Fruit fly (Drosophila melanogaster) whole organism, embryonic: ENCODE measurements around the gene cindr.

Experiments
- CG10366 ChIP-seq: fragments of 200-800 bp; sonication (Bioruptor generic); IDR thresholded peaks from 2 replicates; pipeline ENCODE4 v1.3.6; 2022; ENCODE audit warnings: missing biosample characterization, missing genetic modification characterization
- CG10979 ChIP-seq: fragments of 200-800 bp; sonication (Bioruptor generic); optimal IDR thresholded peaks from 2 replicates; lab custom pipeline; 2018; ENCODE audit warnings: missing biosample characterization, mild to moderate bottlenecking, missing genetic modification characterization, moderate library complexity
- CG14014 ChIP-seq: fragments of 200-800 bp; sonication (Bioruptor generic); IDR thresholded peaks from 2 replicates; pipeline ENCODE4 v1.3.6; 2022; ENCODE audit warnings: missing biosample characterization, missing genetic modification characterization
- CG1603 ChIP-seq: fragments of 200-800 bp; sonication (Bioruptor generic); optimal IDR thresholded peaks from 2 replicates; lab custom pipeline; 2019; ENCODE audit warnings: missing biosample characterization, mild to moderate bottlenecking, missing genetic modification characterization, moderate library complexity
- CG1647 ChIP-seq: fragments of 200-800 bp; sonication (Bioruptor generic); optimal IDR thresholded peaks from 3 replicates; lab custom pipeline; 2016; ENCODE audit warnings: missing biosample characterization, missing genetic modification characterization
- CG17328 ChIP-seq: fragments of 200-800 bp; sonication (Bioruptor generic); IDR thresholded peaks from 2 replicates; pipeline ENCODE4 v1.3.6; 2022; ENCODE audit warnings: missing biosample characterization, missing genetic modification characterization
- CG17612 ChIP-seq: fragments of 200-800 bp; sonication (Bioruptor generic); IDR thresholded peaks from 2 replicates; pipeline ENCODE4 v1.3.6; 2022; ENCODE audit warnings: missing biosample characterization, missing genetic modification characterization
- CG17802 ChIP-seq: fragments of 200-800 bp; sonication (Bioruptor generic); optimal IDR thresholded peaks from 2 replicates; lab custom pipeline; 2018; ENCODE audit warnings: missing biosample characterization, mild to moderate bottlenecking, missing genetic modification characterization, moderate library complexity
- CG31224 ChIP-seq: fragments of 200-800 bp; sonication (Bioruptor generic); IDR thresholded peaks from 2 replicates; pipeline ENCODE4 v1.3.6; 2022; ENCODE audit warnings: missing biosample characterization, missing genetic modification characterization
- CG31441 ChIP-seq: fragments of 200-800 bp; sonication (Bioruptor generic); IDR thresholded peaks from 2 replicates; pipeline ENCODE4 v1.3.6; 2022; ENCODE audit warnings: missing biosample characterization, missing genetic modification characterization
- CG32532 ChIP-seq: fragments of 200-800 bp; sonication (Bioruptor generic); IDR thresholded peaks from 2 replicates; pipeline ENCODE4 v1.3.6; 2022; ENCODE audit warnings: missing biosample characterization, missing genetic modification characterization
- CG33213 ChIP-seq: fragments of 200-800 bp; sonication (Bioruptor generic); optimal IDR thresholded peaks from 3 replicates; lab custom pipeline; 2016; ENCODE audit warnings: missing biosample characterization, missing genetic modification characterization
- CG3407 ChIP-seq: fragments of 200-800 bp; sonication (Bioruptor generic); optimal IDR thresholded peaks from 2 replicates; lab custom pipeline; 2018; ENCODE audit warnings: missing biosample characterization, mild to moderate bottlenecking, missing genetic modification characterization
- CG6654 ChIP-seq: fragments of 200-800 bp; sonication (Bioruptor generic); optimal IDR thresholded peaks from 2 replicates; lab custom pipeline; 2017; ENCODE audit warnings: missing biosample characterization, mild to moderate bottlenecking, missing genetic modification characterization
- CG6854 ChIP-seq: fragments of 200-800 bp; sonication (Bioruptor generic); optimal IDR thresholded peaks from 3 replicates; lab custom pipeline; 2017; ENCODE audit warnings: missing biosample characterization, mild to moderate bottlenecking, missing genetic modification characterization
- CG7372 ChIP-seq: fragments of 200-800 bp; sonication (Bioruptor generic); IDR thresholded peaks from 2 replicates; pipeline ENCODE4 v1.3.6; 2022; ENCODE audit warnings: missing biosample characterization, missing genetic modification characterization
- CG7928 ChIP-seq: fragments of 200-800 bp; sonication (Bioruptor generic); optimal IDR thresholded peaks from 2 replicates; lab custom pipeline; 2017; ENCODE audit warnings: missing biosample characterization, mild to moderate bottlenecking, missing genetic modification characterization
- CG8281 ChIP-seq: fragments of 200-800 bp; sonication (Bioruptor generic); optimal IDR thresholded peaks from 2 replicates; lab custom pipeline; 2018; ENCODE audit warnings: missing biosample characterization, mild to moderate bottlenecking, missing genetic modification characterization, moderate library complexity
- CG9609 ChIP-seq: fragments of 200-800 bp; sonication (Bioruptor generic); optimal IDR thresholded peaks from 3 replicates; lab custom pipeline; 2016; ENCODE audit warnings: missing biosample characterization, missing genetic modification characterization
- D19B ChIP-seq: fragments of 200-800 bp; sonication (Bioruptor generic); optimal IDR thresholded peaks from 2 replicates; lab custom pipeline; 2017; ENCODE audit warnings: missing biosample characterization, mild to moderate bottlenecking, missing genetic modification characterization
- Dad ChIP-seq: fragments of 200-800 bp; sonication (Bioruptor generic); optimal IDR thresholded peaks from 3 replicates; lab custom pipeline; 2016; ENCODE audit warnings: missing biosample characterization, missing genetic modification characterization
- Dek ChIP-seq: fragments of 200-800 bp; sonication (Bioruptor generic); optimal IDR thresholded peaks from 3 replicates; lab custom pipeline; 2019; ENCODE audit warnings: missing biosample characterization, mild to moderate bottlenecking, missing genetic modification characterization, moderate library complexity
- Dll ChIP-seq: fragments of 200-800 bp; sonication (Bioruptor generic); IDR thresholded peaks from 4 replicates; pipeline ENCODE4 v1.3.6; 2022; ENCODE audit warnings: missing biosample characterization, missing genetic modification characterization; ENCODE audit not compliant: partially characterized antibody
- Ets65A ChIP-seq: fragments of 200-800 bp; sonication (Bioruptor generic); peaks from one replicate; lab custom pipeline; 2016; ENCODE audit warnings: missing biosample characterization, missing genetic modification characterization
- Fer1 ChIP-seq: fragments of 200-800 bp; sonication (Bioruptor generic); optimal IDR thresholded peaks from 2 replicates; lab custom pipeline; 2017; ENCODE audit warnings: missing biosample characterization, mild to moderate bottlenecking, missing genetic modification characterization
- Hey ChIP-seq: fragments of 200-800 bp; sonication (Bioruptor generic); optimal IDR thresholded peaks from 3 replicates; lab custom pipeline; 2018; ENCODE audit warnings: missing biosample characterization, mild to moderate bottlenecking, missing genetic modification characterization
- Hsf ChIP-seq: fragments of 200-800 bp; sonication (Bioruptor generic); optimal IDR thresholded peaks from 3 replicates; lab custom pipeline; 2016; ENCODE audit warnings: missing biosample characterization, missing genetic modification characterization
- Pdp1 ChIP-seq, 2 experiments: fragments of 200-800 bp; sonication (Bioruptor generic); optimal IDR thresholded peaks; 3 replicates each; lab custom pipeline; 2016; ENCODE audit warnings: missing biosample characterization in 2 of 2, missing genetic modification characterization in 2 of 2, mild to moderate bottlenecking in 1 of 2, moderate library complexity in 1 of 2
- Tbp ChIP-seq: fragments of >200 bp; optimal IDR thresholded peaks from 2 replicates; lab custom pipeline; 2018; ENCODE audit warnings: missing biosample characterization, missing genetic modification characterization
- Vsx1 ChIP-seq: fragments of 200-800 bp; sonication (Bioruptor generic); optimal IDR thresholded peaks from 2 replicates; lab custom pipeline; 2017; ENCODE audit warnings: missing biosample characterization, mild to moderate bottlenecking, missing genetic modification characterization, missing genetic modification reagents
- bcd ChIP-seq: fragments of 200-800 bp; sonication (Bioruptor generic); optimal IDR thresholded peaks from 2 replicates; lab custom pipeline; 2017; ENCODE audit warnings: missing biosample characterization, mild to moderate bottlenecking, missing genetic modification characterization
- bowl ChIP-seq: fragments of 200-800 bp; sonication (Bioruptor generic); IDR thresholded peaks from 2 replicates; pipeline ENCODE4 v1.3.6; 2022; ENCODE audit warnings: missing biosample characterization, missing genetic modification characterization
- emc ChIP-seq: fragments of 200-800 bp; sonication (Bioruptor generic); optimal IDR thresholded peaks from 2 replicates; lab custom pipeline; 2016; ENCODE audit warnings: missing biosample characterization, missing genetic modification characterization
- esg ChIP-seq: fragments of 200-800 bp; sonication (Bioruptor generic); conservative IDR thresholded peaks from 2 replicates; pipeline ENCODE4 v1.3.6; 2022; ENCODE audit warnings: missing biosample characterization, missing genetic modification characterization
- fru ChIP-seq: fragments of >200 bp; optimal IDR thresholded peaks from 2 replicates; lab custom pipeline; 2017
- gsb ChIP-seq: fragments of 200-800 bp; sonication (Bioruptor generic); IDR thresholded peaks from 2 replicates; pipeline ENCODE4 v1.3.6; 2022; ENCODE audit warnings: missing biosample characterization, missing genetic modification characterization
- hth ChIP-seq: fragments of >200 bp; optimal IDR thresholded peaks from 2 replicates; lab custom pipeline; 2017; ENCODE audit warnings: inconsistent platforms
- klu ChIP-seq: fragments of 200-800 bp; sonication (Bioruptor generic); IDR thresholded peaks from 2 replicates; pipeline ENCODE4 v1.3.6; 2022; ENCODE audit warnings: missing biosample characterization, missing genetic modification characterization
- lilli ChIP-seq: fragments of 200-800 bp; sonication (Bioruptor generic); optimal IDR thresholded peaks from 3 replicates; lab custom pipeline; 2016; ENCODE audit warnings: missing biosample characterization, missing genetic modification characterization
- nerfin-1 ChIP-seq: fragments of 200-800 bp; sonication (Bioruptor generic); optimal IDR thresholded peaks from 3 replicates; lab custom pipeline; 2019; ENCODE audit warnings: missing biosample characterization, mild to moderate bottlenecking, missing genetic modification characterization, moderate library complexity
- oc ChIP-seq: fragments of 200-800 bp; sonication (Bioruptor generic); optimal IDR thresholded peaks from 2 replicates; lab custom pipeline; 2018; ENCODE audit warnings: missing biosample characterization, mild to moderate bottlenecking, missing genetic modification characterization, moderate library complexity
- peb ChIP-seq: fragments of 200-800 bp; sonication (Bioruptor generic); IDR thresholded peaks from 2 replicates; pipeline ENCODE4 v1.3.6; 2022; ENCODE audit warnings: missing biosample characterization, missing genetic modification characterization
- rib ChIP-seq: fragments of 200-800 bp; sonication (Bioruptor generic); IDR thresholded peaks from 2 replicates; pipeline ENCODE4 v1.3.6; 2022; ENCODE audit warnings: missing biosample characterization, missing genetic modification characterization
- sc ChIP-seq, 3 experiments: fragments of >200 bp in 2 of 3; fragments of 200-800 bp in 1 of 3; sonication (Bioruptor generic) in 1 of 3; optimal IDR thresholded peaks; 2 replicates in 2 of 3; 3 replicates in 1 of 3; lab custom pipeline; 2017; ENCODE audit warnings: mild to moderate bottlenecking in 1 of 3, missing biosample characterization in 1 of 3, missing genetic modification characterization in 1 of 3, missing genetic modification reagents in 1 of 3
- stc ChIP-seq: fragments of 200-800 bp; sonication (Bioruptor generic); IDR thresholded peaks from 2 replicates; pipeline ENCODE4 v1.3.6; 2022; ENCODE audit warnings: missing biosample characterization, missing genetic modification characterization
- tll ChIP-seq, 2 experiments: fragments of 200-800 bp in 1 of 2; fragments of >200 bp in 1 of 2; sonication (Bioruptor generic) in 1 of 2; optimal IDR thresholded peaks; 2 replicates each; lab custom pipeline; 2017 to 2019; ENCODE audit warnings: missing biosample characterization in 2 of 2, missing genetic modification characterization in 2 of 2, mild to moderate bottlenecking in 1 of 2, moderate library complexity in 1 of 2
- unc-4 ChIP-seq: fragments of 200-800 bp; sonication (Bioruptor generic); IDR thresholded peaks from 2 replicates; pipeline ENCODE4 v1.3.6; 2022; ENCODE audit warnings: missing biosample characterization, missing genetic modification characterization; ENCODE audit not compliant: partially characterized antibody
- unpg ChIP-seq: fragments of 200-800 bp; sonication (Bioruptor generic); optimal IDR thresholded peaks from 3 replicates; lab custom pipeline; 2018; ENCODE audit warnings: missing biosample characterization, mild to moderate bottlenecking, missing genetic modification characterization, moderate library complexity

cindr gene

dm6 chr3R:30808346-30809286 lies at the start of gene cindr:
Gene cindr, plus strand, starts transcription at chr3R:30808617.
- TF ChIP-seq rib = 0 out of 2 replicates have a peak, but pooled peaks have one; percentile 17
- no peak for TF ChIP-seq unpg
- TF ChIP-seq CG1603 = peak; percentile 91
- 0 out of 2 replicates have a peak, but pooled peaks have one; percentile 10 for TF ChIP-seq CG31224 (GFP tag; lab: Robert Waterston, UW)
- 0 out of 4 replicates have a peak, but pooled peaks have one; percentile 41 for TF ChIP-seq Dll
- TF ChIP-seq tll (GFP tag; optimal IDR thresholded peaks at IDR 0.05; lab: Kevin White, UChicago) = no peak
- peak; percentile 8 for TF ChIP-seq CG6854 (GFP tag; lab: Kevin White, UChicago)
- 0 out of 2 replicates have a peak, but pooled peaks have one; percentile 24 for TF ChIP-seq bowl (GFP tag; lab: Robert Waterston, UW)
- no peak for TF ChIP-seq D19B (GFP tag; lab: Kevin White, UChicago)
- TF ChIP-seq CG14014 = no peak
- TF ChIP-seq CG9609 (GFP tag; lab: Kevin White, UChicago) = peak; percentile 28
- TF ChIP-seq Dek (tag; lab: Kevin White, UChicago) = peak; percentile 72
- TF ChIP-seq CG31441 = 0 out of 2 replicates have a peak, but pooled peaks have one; percentile 34
- TF ChIP-seq Vsx1 (GFP tag; lab: Kevin White, UChicago) = no peak
- TF ChIP-seq sc (optimal IDR thresholded peaks at IDR 0.05; lab: Kevin White, UChicago) = no peak
- no peak for TF ChIP-seq sc (GFP tag; optimal IDR thresholded peaks at IDR 0.05; lab: Kevin White, UChicago)
- TF ChIP-seq gsb (GFP tag; lab: Robert Waterston, UW) = no peak
- peak; percentile 45 for TF ChIP-seq lilli (GFP tag; lab: Kevin White, UChicago)
- TF ChIP-seq CG1647 (GFP tag; lab: Kevin White, UChicago) = no peak
- peak; percentile 48 for TF ChIP-seq CG10366 (GFP tag; lab: Robert Waterston, UW)
- no peak for TF ChIP-seq CG17802
- peak; percentile 74 for TF ChIP-seq CG33213 (GFP tag; lab: Kevin White, UChicago)
- TF ChIP-seq Hey (tag; lab: Kevin White, UChicago) = no peak
- no peak for TF ChIP-seq esg (GFP tag; lab: Robert Waterston, UW)
- peak; percentile 31; the same call in 1 of the 2 replicates for TF ChIP-seq stc (GFP tag; lab: Robert Waterston, UW)
- no peak; the same call in 1 of the 2 replicates for TF ChIP-seq CG32532
- TF ChIP-seq emc (GFP tag; lab: Kevin White, UChicago) = peak; percentile 24
- no peak for TF ChIP-seq CG3407 (GFP tag; lab: Kevin White, UChicago)
- peak; percentile 94 for TF ChIP-seq Ets65A (GFP tag; lab: Kevin White, UChicago)
- TF ChIP-seq CG7372 = peak; percentile 39
- no peak for TF ChIP-seq CG6654 (GFP tag; lab: Kevin White, UChicago)
- peak; percentile 64 for TF ChIP-seq Dad
- peak; percentile 15; the same call in 1 of the 2 replicates for TF ChIP-seq CG17328 (GFP tag; lab: Robert Waterston, UW)
- TF ChIP-seq CG7928 (GFP tag; lab: Kevin White, UChicago) = peak; percentile 47
- TF ChIP-seq unc-4 (GFP tag; lab: Robert Waterston, UW) = peak; percentile 45
- TF ChIP-seq bcd = peak; percentile 56
- no peak for TF ChIP-seq fru (lab: Kevin White, UChicago)
- peak; percentile 57; the same call in 1 of the 2 replicates for TF ChIP-seq klu (GFP tag; lab: Robert Waterston, UW)
- TF ChIP-seq Pdp1 (GFP tag; optimal IDR thresholded peaks at IDR 0.05; lab: Kevin White, UChicago) = peak; percentile 29 to 60
- TF ChIP-seq hth (lab: Kevin White, UChicago) = no peak
- TF ChIP-seq peb (GFP tag; lab: Robert Waterston, UW) = no peak
- TF ChIP-seq CG10979 (tag; lab: Kevin White, UChicago) = peak; percentile 14
- no peak for TF ChIP-seq CG8281 (tag; lab: Kevin White, UChicago)
- TF ChIP-seq nerfin-1 = peak; percentile 37
- TF ChIP-seq Fer1 (GFP tag; lab: Kevin White, UChicago) = peak; percentile 48
- no peak for TF ChIP-seq oc
- no peak for TF ChIP-seq Tbp (GFP tag; lab: Kevin White, UChicago)
- TF ChIP-seq Hsf (GFP tag; lab: Kevin White, UChicago) = peak; percentile 18
- TF ChIP-seq CG17612 = no peak
